Worm (Caenorhabditis elegans): ENCODE measurements around the gene lpr-5.

Gene lpr-5

DNA sequence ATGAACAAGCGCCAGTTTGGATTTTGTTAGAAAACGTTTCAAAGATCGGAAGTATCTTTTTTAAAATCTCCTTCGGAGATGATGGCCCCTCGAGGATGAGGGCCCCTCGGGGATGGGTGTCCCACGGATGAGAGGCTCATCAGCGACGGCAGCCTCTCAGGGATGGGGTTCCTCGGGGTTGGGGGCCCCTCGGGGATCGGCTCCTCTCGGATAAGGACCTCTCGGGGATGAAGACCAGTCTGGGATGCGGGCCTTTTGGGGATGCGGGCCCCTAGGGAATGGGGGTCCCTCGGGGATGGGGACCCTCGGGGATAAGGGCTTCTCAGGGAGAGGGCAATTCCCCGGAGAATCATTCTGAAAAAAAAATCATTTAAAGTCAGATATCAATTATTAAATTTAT is 11.6 kb upstream of the lpr-5 start:
- TF ChIP-seq drap-1 (GFP tag; optimal IDR thresholded peaks at IDR 0.05), result no peak
- TF ChIP-seq unc-39 (tag; optimal IDR thresholded peaks at IDR 0.05), result no peak
- no peak for TF ChIP-seq ceh-83 (GFP tag; optimal IDR thresholded peaks at IDR 0.05)
- TF ChIP-seq elt-3 (tag; optimal IDR thresholded peaks at IDR 0.05), result no peak
- no peak for TF ChIP-seq lin-13 (tag; optimal IDR thresholded peaks at IDR 0.05)
- no peak for TF ChIP-seq sem-2 (GFP tag; optimal IDR thresholded peaks at IDR 0.05)
- TF ChIP-seq nhr-12 (tag; optimal IDR thresholded peaks at IDR 0.05), result no peak
- TF ChIP-seq M03D4.4 (tag; optimal IDR thresholded peaks at IDR 0.05), result no peak
- no peak for TF ChIP-seq cnd-1 (tag; optimal IDR thresholded peaks at IDR 0.05)
- TF ChIP-seq nhr-28 (tag; optimal IDR thresholded peaks at IDR 0.05), result no peak
- TF ChIP-seq ztf-11 (tag; optimal IDR thresholded peaks at IDR 0.05), result no peak
- TF ChIP-seq ham-2 (GFP tag; optimal IDR thresholded peaks at IDR 0.05), result no peak
- no peak for TF ChIP-seq tbx-8 (GFP tag; optimal IDR thresholded peaks at IDR 0.05)
- TF ChIP-seq unc-120 (tag; optimal IDR thresholded peaks at IDR 0.05; ENCODE audit: poor library complexity, severe bottlenecking), result no peak
- TF ChIP-seq lin-32 (GFP tag; optimal IDR thresholded peaks at IDR 0.05), result no peak
- TF ChIP-seq elt-1 (tag; optimal IDR thresholded peaks at IDR 0.05; ENCODE audit: borderline replicate concordance, insufficient read depth), result no peak
- TF ChIP-seq zip-8 (tag; optimal IDR thresholded peaks at IDR 0.05), result no peak
- TF ChIP-seq mab-5 (tag; optimal IDR thresholded peaks at IDR 0.05), result no peak
- TF ChIP-seq ces-1 (GFP tag; optimal IDR thresholded peaks at IDR 0.05), result no peak
- TF ChIP-seq ceh-39 (tag; optimal IDR thresholded peaks at IDR 0.05), result no peak

ce11 chrX:11053615-11054014 is 8.3 kb upstream of the lpr-5 start, which contains the start of gene C09F12.2:
TSS of gene C09F12.2 (plus strand) at chrX:11053915.
- TF ChIP-seq lin-32 (GFP tag; optimal IDR thresholded peaks at IDR 0.05), result no peak
- no peak for TF ChIP-seq lin-13 (tag; optimal IDR thresholded peaks at IDR 0.05)
- no peak for TF ChIP-seq elt-3 (tag; optimal IDR thresholded peaks at IDR 0.05)
- no peak for TF ChIP-seq ceh-83 (GFP tag; optimal IDR thresholded peaks at IDR 0.05)
- TF ChIP-seq flh-1 (GFP tag; optimal IDR thresholded peaks at IDR 0.05), result no peak
- no peak for TF ChIP-seq cnd-1 (tag; optimal IDR thresholded peaks at IDR 0.05)

DNA sequence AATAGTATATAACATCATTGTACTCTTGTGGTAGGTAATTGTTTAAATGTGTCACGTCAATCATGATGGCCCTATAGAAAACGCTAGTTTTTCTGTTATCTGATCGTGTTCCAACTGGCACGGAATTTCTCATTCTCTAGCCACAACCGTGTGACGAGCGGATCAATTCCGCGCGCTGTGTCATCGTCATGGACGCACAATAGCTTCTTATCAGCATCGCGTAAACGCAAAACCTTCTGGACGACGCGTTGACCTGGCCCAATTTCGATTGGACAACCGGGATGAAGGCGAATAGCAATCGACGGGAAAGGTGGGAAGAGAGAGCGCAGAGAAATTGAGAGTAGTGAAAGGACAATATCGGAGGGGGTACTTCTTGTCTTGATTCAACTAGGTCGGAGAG is 4.9 kb upstream of the lpr-5 start, which contains the start of gene lpr-3:
Gene lpr-3, plus strand, starts transcription at position 374 of the 400 bp plus-strand sequence.
- TF ChIP-seq ceh-39 (tag; optimal IDR thresholded peaks at IDR 0.05) (no peak), sptf-1 (tag; optimal IDR thresholded peaks at IDR 0.05) (no peak), M03D4.4 (tag; optimal IDR thresholded peaks at IDR 0.05) (no peak), ztf-11 (tag; optimal IDR thresholded peaks at IDR 0.05) (no peak), unc-39 (tag; optimal IDR thresholded peaks at IDR 0.05) (no peak), nhr-12 (tag; optimal IDR thresholded peaks at IDR 0.05) (no peak), flh-1 (GFP tag; optimal IDR thresholded peaks at IDR 0.05) (no peak), blmp-1 (tag; optimal IDR thresholded peaks at IDR 0.05) (peak; percentile 94), nhr-2 (tag; optimal IDR thresholded peaks at IDR 0.05) (no peak), lsy-2 (tag; optimal IDR thresholded peaks at IDR 0.05) (no peak), elt-1 (tag; optimal IDR thresholded peaks at IDR 0.05; ENCODE audit: borderline replicate concordance, insufficient read depth) (peak; percentile 90), ces-1 (GFP tag; optimal IDR thresholded peaks at IDR 0.05) (no peak), hlh-1 (tag; optimal IDR thresholded peaks at IDR 0.05) (no peak), unc-62 (GFP tag; optimal IDR thresholded peaks at IDR 0.05) (peak; percentile 60), ham-2 (GFP tag; optimal IDR thresholded peaks at IDR 0.05) (peak; percentile 96), elt-3 (tag; optimal IDR thresholded peaks at IDR 0.05) (peak; percentile 42)

DNA sequence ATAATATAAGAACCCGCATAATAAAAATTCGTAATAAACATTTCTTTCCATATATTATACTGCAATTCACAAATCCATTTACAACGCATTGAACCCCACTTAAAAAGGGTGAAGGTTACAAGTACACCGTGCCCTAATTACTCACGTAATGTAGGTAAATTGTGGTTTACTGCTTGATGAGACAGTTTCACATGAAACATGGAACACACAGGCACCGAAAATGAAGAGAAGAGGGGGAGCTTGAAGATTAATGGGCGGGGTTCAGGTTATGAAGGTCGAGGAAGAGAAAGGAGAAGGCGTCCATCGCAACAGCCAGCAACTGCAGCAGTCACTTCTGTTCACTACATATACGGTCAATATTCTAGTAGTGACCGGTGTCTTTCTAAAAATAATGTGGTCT is 2.2 kb upstream of the lpr-5 start, which contains the start of gene lpr-6:
Gene lpr-6, plus strand, starts transcription at position 251 of the 400 bp plus-strand sequence.
- no peak for TF ChIP-seq elt-3 (tag; optimal IDR thresholded peaks at IDR 0.05)
- peak; percentile 36 for TF ChIP-seq ceh-43 (GFP tag; optimal IDR thresholded peaks at IDR 0.05)

ce11 chrX:11060940-11061339 is 983 bp upstream of the lpr-5 start:
- TF ChIP-seq blmp-1 (tag; optimal IDR thresholded peaks at IDR 0.05), result peak; percentile 59
- TF ChIP-seq nhr-28 (tag; optimal IDR thresholded peaks at IDR 0.05), result no peak
- TF ChIP-seq lsy-2 (tag; optimal IDR thresholded peaks at IDR 0.05), result no peak
- TF ChIP-seq unc-62 (GFP tag; optimal IDR thresholded peaks at IDR 0.05), result peak; percentile 55

- TF ChIP-seq ceh-83 (GFP tag; optimal IDR thresholded peaks at IDR 0.05), result no peak
- TF ChIP-seq blmp-1 (tag; optimal IDR thresholded peaks at IDR 0.05), result peak; percentile 98
- peak; percentile 57 for TF ChIP-seq elt-3 (tag; optimal IDR thresholded peaks at IDR 0.05)
- TF ChIP-seq unc-62 (GFP tag; optimal IDR thresholded peaks at IDR 0.05), result peak; percentile 57
- TF ChIP-seq bed-3 (GFP tag; optimal IDR thresholded peaks at IDR 0.05), result no peak
- peak; percentile 83 for TF ChIP-seq ham-2 (GFP tag; optimal IDR thresholded peaks at IDR 0.05)
- peak; percentile 5 for TF ChIP-seq elt-1 (tag; optimal IDR thresholded peaks at IDR 0.05; ENCODE audit: borderline replicate concordance, insufficient read depth)
Measured at ce11 chrX:11064799-11065198, 2.9 kb downstream of the lpr-5 start, which contains the start of gene lpr-4. TSS of gene lpr-4 (plus strand) at chrX:11065126.
